Fruit fly (Drosophila melanogaster) whole organism: ENCODE results near the gene Mst36Fa.

Experiments used
- CG8478 ChIP-seq: fragments of >200 bp; optimal IDR thresholded peaks from 2 replicates; lab custom pipeline; 2018; ENCODE audit warnings: inconsistent platforms
- psq ChIP-seq: fragments of >200 bp; optimal IDR thresholded peaks from 2 replicates; lab custom pipeline; 2017
- usp ChIP-seq: fragments of >200 bp; optimal IDR thresholded peaks from 2 replicates; lab custom pipeline; 2017; ENCODE audit warnings: missing biosample characterization, missing genetic modification characterization, mixed read lengths

dm6 chr2L:18681903-18682302 lies 5.1 kb upstream of the Mst36Fa start, which contains the start of gene tos:
- TF ChIP-seq psq (no peak), CG8478 (lab: Kevin White, UChicago) (no peak), usp (GFP tag; lab: Kevin White, UChicago) (no peak)
